Worm (Caenorhabditis elegans) whole organism, L3 larva: ENCODE measurements around the gene clec-227.

Source experiments
- ceh-82 ChIP-seq: fragments of 150-350 bp; optimal IDR thresholded peaks from 2 replicates; lab custom pipeline; 2014; ENCODE audit warnings: missing biosample characterization, missing genetic modification characterization
- ceh-9 ChIP-seq: sonication (generic microtip); optimal IDR thresholded peaks from 2 replicates; lab custom pipeline; 2018; ENCODE audit warnings: missing biosample characterization, missing genetic modification characterization
- daf-12 ChIP-seq: fragments of 150-350 bp; optimal IDR thresholded peaks from 2 replicates; lab custom pipeline; 2014; ENCODE audit warnings: missing biosample characterization, missing genetic modification reagents, missing genetic modification characterization
- egl-27 ChIP-seq: sonication (generic microtip); optimal IDR thresholded peaks from 4 replicates; lab custom pipeline; 2017; ENCODE audit warnings: missing biosample characterization, missing genetic modification reagents, missing genetic modification characterization
- elt-2 ChIP-seq: sonication (generic microtip); optimal IDR thresholded peaks from 2 replicates; lab custom pipeline; 2016; ENCODE audit warnings: missing genetic modification reagents, mild to moderate bottlenecking, missing genetic modification characterization, missing compliant biosample characterization
- jun-1 ChIP-seq: fragments of 150-350 bp; optimal IDR thresholded peaks from 2 replicates; lab custom pipeline; 2014; ENCODE audit warnings: missing biosample characterization, missing genetic modification reagents, missing genetic modification characterization
- nhr-237 ChIP-seq: fragments of 150-350 bp; optimal IDR thresholded peaks from 2 replicates; lab custom pipeline; 2014; ENCODE audit warnings: missing biosample characterization, missing genetic modification characterization
- snpc-4 ChIP-seq: fragments of 150-350 bp; optimal IDR thresholded peaks from 2 replicates; lab custom pipeline; 2014; ENCODE audit warnings: missing biosample characterization, missing genetic modification characterization
- unc-39 ChIP-seq: sonication (generic microtip); optimal IDR thresholded peaks from 4 replicates; lab custom pipeline; 2017; ENCODE audit warnings: missing biosample characterization, missing genetic modification characterization

ce11 chrV:14503065-14503464, 30.7 kb downstream of the clec-227 start:
- TF ChIP-seq jun-1 (tag; lab: Kevin White, UChicago) (peak; percentile 43), ceh-9 (tag; lab: Kevin White, UChicago) (no peak), elt-2 (tag; lab: Kevin White, UChicago) (peak; percentile 86), nhr-237 (no peak), snpc-4 (tag; lab: Kevin White, UChicago) (no peak), unc-39 (no peak), daf-12 (tag; lab: Kevin White, UChicago) (no peak), egl-27 (no peak), ceh-82 (tag; lab: Kevin White, UChicago) (no peak)
